Fruit fly (Drosophila melanogaster): Measurements from ENCODE around the gene Kcmf1.

Kcmf1 gene

DNA sequence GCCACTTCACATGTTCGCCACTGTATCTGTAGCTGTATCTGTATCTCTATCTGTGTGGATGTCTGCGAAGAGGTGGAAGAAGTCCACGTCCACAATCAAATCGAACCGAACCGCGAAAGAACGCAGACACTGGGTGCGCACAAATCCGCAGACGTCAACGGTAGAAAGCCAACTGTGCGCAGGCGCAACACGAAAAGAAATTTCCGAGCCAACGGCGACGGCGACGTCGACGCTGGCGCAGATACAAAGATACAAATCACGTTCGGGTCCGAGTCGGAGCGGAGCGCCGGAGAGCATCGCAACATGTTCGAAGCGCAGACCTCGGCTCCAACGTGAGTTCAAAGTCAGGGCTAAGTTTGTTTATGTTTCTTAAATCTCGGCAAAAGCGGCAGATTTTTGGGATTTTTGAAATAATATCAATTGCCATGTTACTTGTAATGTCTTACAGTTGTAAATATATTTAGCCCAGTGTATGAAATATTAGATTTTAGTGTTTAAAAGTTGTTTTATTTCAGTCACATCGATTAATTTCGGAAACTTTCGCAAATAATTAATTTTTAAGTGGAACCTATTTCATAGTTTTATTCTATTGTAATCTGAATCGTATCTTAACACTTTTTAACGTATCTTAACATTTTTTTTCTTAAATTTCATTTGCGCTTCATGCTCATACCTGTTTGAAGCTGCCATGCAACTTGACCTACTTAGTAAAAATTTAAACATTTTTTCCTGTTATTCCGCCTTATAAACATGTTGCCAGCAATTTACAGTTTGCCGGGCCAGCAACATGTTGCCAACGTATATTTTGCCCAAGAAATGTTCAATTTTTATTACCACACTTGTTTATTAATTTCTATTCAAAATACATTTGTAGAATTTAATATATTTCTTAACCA, 51.6 kb downstream of the Kcmf1 start, which contains the start of gene ich:
Gene ich (minus strand): TSS at position 178 of the 896 bp plus-strand sequence.
- 0 out of 3 replicates have a peak, but pooled peaks have one; percentile 26 for TF ChIP-seq CG6791 (GFP tag; IDR thresholded peaks at IDR 0.05; ENCODE audit: partially characterized antibody)
- TF ChIP-seq chm (GFP tag; IDR thresholded peaks at IDR 0.05): peak; percentile 81; the same call in 1 of the 2 replicates
- no peak for TF ChIP-seq row (GFP tag; IDR thresholded peaks at IDR 0.05)
- peak; percentile 48; the same call in 1 of the 2 replicates for TF ChIP-seq CG8765 (GFP tag; IDR thresholded peaks at IDR 0.05)
- peak; percentile 34 for TF ChIP-seq kni (GFP tag; optimal IDR thresholded peaks at IDR 0.05)
- TF ChIP-seq otp (GFP tag; IDR thresholded peaks at IDR 0.05): peak; percentile 33; the same call in 1 of the 3 replicates
- 0 out of 4 replicates have a peak, but pooled peaks have one; percentile 40 for TF ChIP-seq chinmo (GFP tag; IDR thresholded peaks at IDR 0.05; ENCODE audit: partially characterized antibody)
- TF ChIP-seq CG17829 (tag; optimal IDR thresholded peaks at IDR 0.05): peak; percentile 10
- TF ChIP-seq ken (GFP tag; IDR thresholded peaks at IDR 0.05): 0 out of 3 replicates have a peak, but pooled peaks have one; percentile 6
- TF ChIP-seq pnt (GFP tag; optimal IDR thresholded peaks at IDR 0.05): no peak
- TF ChIP-seq tll (GFP tag; optimal IDR thresholded peaks at IDR 0.05): peak in 1 of 2 experiments; percentile 48
- peak; percentile 22 for TF ChIP-seq CG8924 (tag; optimal IDR thresholded peaks at IDR 0.05)
- TF ChIP-seq stwl (tag; optimal IDR thresholded peaks at IDR 0.05): peak; percentile 6
- peak; percentile 98 for TF ChIP-seq CG5180 (GFP tag; optimal IDR thresholded peaks at IDR 0.05)
- no peak for TF ChIP-seq gcm2 (GFP tag; optimal IDR thresholded peaks at IDR 0.05)
- TF ChIP-seq ewg (GFP tag; optimal IDR thresholded peaks at IDR 0.05): peak; percentile 34
- TF ChIP-seq CG8478 (optimal IDR thresholded peaks at IDR 0.05): no peak
- peak; percentile 77; the same call in 1 of the 3 replicates for TF ChIP-seq CG2199 (GFP tag; IDR thresholded peaks at IDR 0.05)
- no peak for TF ChIP-seq odd (GFP tag; optimal IDR thresholded peaks at IDR 0.05)
- TF ChIP-seq HLHmδ (GFP tag; optimal IDR thresholded peaks at IDR 0.05): peak; percentile 43
- TF ChIP-seq CHES-1-like (GFP tag; optimal IDR thresholded peaks at IDR 0.05): no peak
- TF ChIP-seq Jarid2 (GFP tag; optimal IDR thresholded peaks at IDR 0.05): peak; percentile 87
- TF ChIP-seq CG15479 (GFP tag; optimal IDR thresholded peaks at IDR 0.05): peak; percentile 77
- peak; percentile 30 for TF ChIP-seq Blimp-1 (GFP tag; optimal IDR thresholded peaks at IDR 0.05)
- TF ChIP-seq cas (GFP tag; IDR thresholded peaks at IDR 0.05): no peak
- TF ChIP-seq Adf1 (GFP tag; IDR thresholded peaks at IDR 0.05): peak; percentile 85
- TF ChIP-seq CG18619 (GFP tag; optimal IDR thresholded peaks at IDR 0.05): no peak
- TF ChIP-seq grn (GFP tag; optimal IDR thresholded peaks at IDR 0.05): peak; percentile 63
- 0 out of 3 replicates have a peak, but pooled peaks have one; percentile 5 for TF ChIP-seq zfh1 (GFP tag; IDR thresholded peaks at IDR 0.05)
- no peak for TF ChIP-seq Dek (tag; optimal IDR thresholded peaks at IDR 0.05)
- no peak for TF ChIP-seq danr (GFP tag; IDR thresholded peaks at IDR 0.05)
- peak; percentile 83 for TF ChIP-seq Deaf1 (tag; optimal IDR thresholded peaks at IDR 0.05)
- no peak for TF ChIP-seq CG10543 (GFP tag; optimal IDR thresholded peaks at IDR 0.05)
- no peak for TF ChIP-seq aop (GFP tag; IDR thresholded peaks at IDR 0.05)
- peak; percentile 27; the same call in 1 of the 3 replicates for TF ChIP-seq ci (GFP tag; IDR thresholded peaks at IDR 0.05)
- peak; percentile 57 for TF ChIP-seq cg (GFP tag; optimal IDR thresholded peaks at IDR 0.05)
- peak; percentile 97 for TF ChIP-seq CG11504 (tag; optimal IDR thresholded peaks at IDR 0.05)
- no peak for TF ChIP-seq fu2 (GFP tag; optimal IDR thresholded peaks at IDR 0.05)
- peak; percentile 70 for TF ChIP-seq pros (GFP tag; optimal IDR thresholded peaks at IDR 0.05)
- TF ChIP-seq Trl (optimal IDR thresholded peaks at IDR 0.05): peak in 1 of 2 experiments; percentile 8
- TF ChIP-seq Trl (GFP tag; optimal IDR thresholded peaks at IDR 0.05): no peak
- TF ChIP-seq ac (GFP tag; optimal IDR thresholded peaks at IDR 0.05): peak; percentile 6
- TF ChIP-seq chif (GFP tag; optimal IDR thresholded peaks at IDR 0.05): no peak
- TF ChIP-seq NC2α (GFP tag; optimal IDR thresholded peaks at IDR 0.05): no peak
- TF ChIP-seq kah (GFP tag; optimal IDR thresholded peaks at IDR 0.05): no peak
- TF ChIP-seq Hr78 (GFP tag; optimal IDR thresholded peaks at IDR 0.05): no peak
- no peak for TF ChIP-seq pita (GFP tag; optimal IDR thresholded peaks at IDR 0.05)
